Fruit fly (Drosophila melanogaster): Measurements from ENCODE around the gene Galk.
A peak's percentile ranks its signal among the peaks of the same experiment; 100 is the strongest.

Gene Galk

DNA sequence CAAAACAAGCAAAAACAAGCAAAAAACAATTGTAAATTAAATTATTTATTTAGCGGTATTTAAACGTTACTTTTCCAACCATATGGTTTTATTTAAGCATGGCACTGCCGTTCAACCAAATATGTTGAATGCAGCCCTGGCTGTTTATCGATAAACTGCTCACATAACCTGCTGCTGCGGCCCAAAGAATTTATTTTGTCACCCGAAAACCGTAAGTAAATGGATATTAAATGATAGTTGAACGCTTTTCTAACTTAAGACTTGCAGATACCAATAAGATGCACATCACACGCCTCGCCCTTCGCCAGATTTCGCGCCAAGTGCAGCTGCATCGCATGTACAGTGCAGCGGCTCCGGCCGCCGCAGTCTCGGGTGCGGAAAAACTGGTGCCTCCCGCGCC, 29.2 kb downstream of the Galk start, which contains the start of gene mRpL12 (continued):
- TF ChIP-seq CG15514 (GFP tag; optimal IDR thresholded peaks at IDR 0.05) (peak; percentile 44), Ets97D (GFP tag; optimal IDR thresholded peaks at IDR 0.05) (peak; percentile 6), NC2α (GFP tag; optimal IDR thresholded peaks at IDR 0.05) (no peak), CG2889 (GFP tag; IDR thresholded peaks at IDR 0.05) (no peak), Blimp-1 (GFP tag; optimal IDR thresholded peaks at IDR 0.05) (no peak), nerfin-2 (GFP tag; IDR thresholded peaks at IDR 0.05; ENCODE audit: partially characterized antibody) (peak; percentile 32; the same call in 1 of the 2 replicates), wor (GFP tag; IDR thresholded peaks at IDR 0.05) (no peak), CG16813 (GFP tag; IDR thresholded peaks at IDR 0.05; ENCODE audit: partially characterized antibody) (peak; percentile 30; the same call in 1 of the 3 replicates), Kr (GFP tag; optimal IDR thresholded peaks at IDR 0.05) (no peak), unpg (GFP tag; optimal IDR thresholded peaks at IDR 0.05) (no peak), CG7963 (GFP tag; IDR thresholded peaks at IDR 0.05; ENCODE audit: partially characterized antibody) (peak; percentile 35; the same call in 1 of the 3 replicates), Opbp (GFP tag; IDR thresholded peaks at IDR 0.05; ENCODE audit: partially characterized antibody) (peak; percentile 22; the same call in 1 of the 3 replicates), HLH4C (GFP tag; IDR thresholded peaks at IDR 0.05; ENCODE audit: partially characterized antibody) (peak; percentile 50; the same call in 2 of the 3 replicates), Dp (GFP tag; optimal IDR thresholded peaks at IDR 0.05) (peak; percentile 52), CG34224 (GFP tag; IDR thresholded peaks at IDR 0.05; ENCODE audit: partially characterized antibody) (peak; percentile 50; the same call in 1 of the 3 replicates), Dll (GFP tag; IDR thresholded peaks at IDR 0.05; ENCODE audit: partially characterized antibody) (peak; percentile 52; the same call in 1 of the 4 replicates), sens (GFP tag) (peak; percentile 40), slou (GFP tag; optimal IDR thresholded peaks at IDR 0.05) (no peak), Dref (GFP tag; IDR thresholded peaks at IDR 0.05) (peak; percentile 83), CoRest (tag; optimal IDR thresholded peaks at IDR 0.05) (peak; percentile 19), CG15011 (GFP tag; optimal IDR thresholded peaks at IDR 0.05) (no peak), CG1603 (tag; optimal IDR thresholded peaks at IDR 0.05) (peak; percentile 54), Sry-δ (GFP tag; optimal IDR thresholded peaks at IDR 0.05) (peak; percentile 54), Hmx (GFP tag; optimal IDR thresholded peaks at IDR 0.05) (no peak), CG4424 (GFP tag; optimal IDR thresholded peaks at IDR 0.05) (peak; percentile 25), bbx (GFP tag; IDR thresholded peaks at IDR 0.05; ENCODE audit: partially characterized antibody) (peak; percentile 66), CG2120 (GFP tag; optimal IDR thresholded peaks at IDR 0.05) (peak; percentile 23), crp (GFP tag; optimal IDR thresholded peaks at IDR 0.05) (peak; percentile 7 to 83), B-H2 (GFP tag; optimal IDR thresholded peaks at IDR 0.05) (no peak), Bgb (GFP tag; IDR thresholded peaks at IDR 0.05; ENCODE audit: partially characterized antibody) (peak; percentile 23; the same call in 1 of the 2 replicates), BEAF-32 (GFP tag; optimal IDR thresholded peaks at IDR 0.05) (peak; percentile 30), Dek (tag; optimal IDR thresholded peaks at IDR 0.05) (no peak), CG12391 (tag; optimal IDR thresholded peaks at IDR 0.05) (peak; percentile 1), CG14050 (GFP tag; IDR thresholded peaks at IDR 0.05) (no peak), CG6272 (GFP tag; IDR thresholded peaks at IDR 0.05) (no peak), bigmax (GFP tag; optimal IDR thresholded peaks at IDR 0.05) (peak; percentile 90), MBD-R2 (GFP tag; IDR thresholded peaks at IDR 0.05) (peak; percentile 77), trem (tag; optimal IDR thresholded peaks at IDR 0.05) (peak; percentile 83), Scr (GFP tag; IDR thresholded peaks at IDR 0.05; ENCODE audit: partially characterized antibody) (peak; percentile 31; the same call in 1 of the 2 replicates), stwl (tag; optimal IDR thresholded peaks at IDR 0.05) (peak; percentile 80), phol (tag; optimal IDR thresholded peaks at IDR 0.05) (peak; percentile 25), Aef1 (GFP tag; IDR thresholded peaks at IDR 0.05) (no peak), CG15601 (tag; optimal IDR thresholded peaks at IDR 0.05) (peak; percentile 73), slbo (GFP tag; IDR thresholded peaks at IDR 0.05) (0 out of 2 replicates have a peak, but pooled peaks have one; percentile 25), Myb (GFP tag; optimal IDR thresholded peaks at IDR 0.05) (peak; percentile 91), Pdp1 (GFP tag; optimal IDR thresholded peaks at IDR 0.05) (peak in 1 of 2 experiments; percentile 98), stc (GFP tag; IDR thresholded peaks at IDR 0.05) (no peak), twi (tag; optimal IDR thresholded peaks at IDR 0.05) (peak; percentile 14)
